Fruit fly (Drosophila melanogaster) whole organism, larva: ENCODE results near the gene Acbp3.

Experiments used
- noc ChIP-seq: fragments of 200-800 bp; sonication (Bioruptor generic); optimal IDR thresholded peaks from 3 replicates; lab custom pipeline; 2019; ENCODE audit warnings: missing biosample characterization, mild to moderate bottlenecking, missing genetic modification characterization, moderate library complexity

The Acbp3 gene

DNA sequence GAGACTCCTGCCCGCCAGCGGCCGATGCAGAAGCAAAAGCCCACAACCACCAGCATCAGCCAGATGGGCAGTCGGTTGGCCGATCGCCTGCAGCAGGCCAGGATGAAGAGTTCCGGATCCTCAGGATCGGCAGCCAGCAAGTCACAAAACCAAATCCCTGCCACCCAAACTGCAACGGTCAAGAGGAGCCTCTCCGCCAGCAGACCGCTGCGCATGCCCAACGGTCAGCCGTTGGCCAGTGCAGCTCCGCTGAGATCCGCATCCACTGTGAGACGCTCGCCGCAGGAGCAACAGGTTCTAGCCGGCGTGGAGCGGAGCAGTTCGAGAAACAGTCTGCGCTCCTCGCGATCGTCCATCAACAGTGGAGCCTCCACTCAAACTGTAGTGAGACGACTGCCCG lies 8.5 kb upstream of the Acbp3 start:
- no peak for TF ChIP-seq noc (tag; lab: Kevin White, UChicago)

- no peak for TF ChIP-seq noc (tag; lab: Kevin White, UChicago)
Observed at dm6 chr3L:7125289-7125955, 5.3 kb upstream of the Acbp3 start, which contains the start of the genes msl-3 and BBS1. Gene msl-3, minus strand, starts transcription at chr3L:7125533. Gene BBS1, plus strand, starts transcription at chr3L:7125905.

- peak; percentile 37 for TF ChIP-seq noc (tag; lab: Kevin White, UChicago)
Observed at dm6 chr3L:7128214-7129008, 2.3 kb upstream of the Acbp3 start, which contains the start of the genes Acbp4 and Acbp6. Gene Acbp4, minus strand, starts transcription at chr3L:7128264. Gene Acbp6, plus strand, starts transcription at chr3L:7128903.

DNA sequence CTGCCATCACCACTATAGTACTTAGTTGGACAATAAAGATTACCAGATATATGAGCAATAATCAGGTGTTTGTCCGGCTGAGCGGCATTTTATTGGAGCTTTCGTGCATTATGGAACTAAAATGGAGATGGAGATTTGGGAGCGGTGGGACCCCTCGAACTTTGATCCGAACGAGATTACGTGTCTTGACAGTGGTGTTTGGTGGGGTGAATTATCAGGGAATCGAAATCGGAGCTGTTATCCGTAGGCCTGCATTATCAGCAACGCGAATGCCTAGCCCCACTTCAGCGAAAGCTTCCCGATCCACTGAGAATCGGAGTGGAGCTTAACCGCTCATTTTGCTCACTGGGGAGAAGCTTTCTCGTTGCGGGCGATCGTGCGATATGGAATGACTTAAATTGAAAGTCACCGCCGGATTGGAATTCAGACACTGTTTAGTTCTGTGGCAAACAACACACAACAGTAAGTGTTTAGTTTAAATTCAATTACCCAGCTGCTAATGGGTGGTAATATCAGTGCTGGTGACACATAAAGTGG lies 841 bp downstream of the Acbp3 start, which contains the start of gene Acbp2:
Acbp2 (plus strand) TSS at position 417 of the 537 bp plus-strand sequence.
- TF ChIP-seq noc (tag; lab: Kevin White, UChicago) = peak; percentile 61

DNA sequence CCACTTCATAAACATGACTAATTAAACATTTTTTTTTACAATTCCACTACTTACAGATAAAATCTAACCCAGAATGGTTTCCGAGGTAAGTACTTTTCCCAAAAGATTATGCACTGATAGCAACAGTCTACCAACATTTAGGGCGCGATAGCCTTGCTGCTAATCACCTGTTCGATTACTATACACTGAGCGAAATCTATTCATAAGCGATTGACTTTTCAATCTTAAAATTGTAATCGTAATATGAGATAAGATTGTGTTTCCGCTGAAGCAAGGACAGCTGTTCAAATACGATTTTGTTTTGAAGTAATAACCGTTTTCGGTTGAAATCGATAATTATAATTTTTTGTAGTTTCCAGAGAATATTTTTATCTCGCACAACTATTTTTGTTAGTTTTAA lies 1.9 kb downstream of the Acbp3 start:
- peak; percentile 40 for TF ChIP-seq noc (tag; lab: Kevin White, UChicago)

DNA sequence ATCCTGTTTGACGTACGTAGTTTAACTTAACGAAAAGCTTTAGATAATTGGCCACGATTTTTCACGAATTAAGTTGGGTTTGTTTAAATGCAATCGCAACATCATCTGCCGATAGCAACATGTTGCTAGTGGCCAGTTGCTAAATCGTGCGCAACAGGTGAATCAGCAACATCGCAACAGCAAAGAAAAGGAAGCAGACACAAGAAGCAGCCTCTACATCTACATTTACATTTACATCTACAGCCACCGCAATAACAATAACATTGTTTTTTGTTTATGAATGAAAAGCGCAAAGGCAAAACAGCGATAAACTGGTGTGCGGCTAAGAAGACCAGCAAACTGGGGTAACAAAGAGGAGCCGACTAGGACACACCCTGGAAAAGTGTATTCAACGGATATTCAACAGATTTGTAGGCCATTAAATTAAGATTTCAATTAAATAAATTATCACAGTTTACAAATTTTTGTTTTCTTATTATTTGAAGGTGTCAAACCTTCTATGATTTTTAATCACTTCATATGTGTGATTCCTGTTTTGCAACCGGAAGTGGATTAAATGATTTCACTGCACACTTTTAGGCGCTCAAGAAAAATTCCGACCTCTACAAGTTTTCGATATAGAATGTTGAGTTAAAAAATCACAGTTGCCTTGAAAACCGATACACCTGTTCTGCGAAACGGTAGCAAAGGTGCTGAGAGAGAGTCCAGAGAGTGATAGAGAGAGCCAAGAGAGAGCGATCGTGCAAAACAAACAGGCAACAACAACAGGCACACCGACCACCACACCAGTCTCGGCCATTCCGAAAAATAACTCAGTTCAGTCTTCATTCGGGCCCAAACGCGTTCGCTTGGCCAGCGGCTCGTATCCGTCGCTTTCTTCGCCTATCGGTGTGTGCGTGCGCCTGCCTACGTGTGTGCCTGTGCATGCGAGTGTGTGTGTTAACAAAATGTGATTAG lies 3.3 kb downstream of the Acbp3 start, which contains the start of gene melt:
melt (plus strand) TSS at position 818 of the 957 bp plus-strand sequence.
- peak; percentile 91 for TF ChIP-seq noc (tag; lab: Kevin White, UChicago)

dm6 chr3L:7134818-7135217 lies 4.1 kb downstream of the Acbp3 start:
- TF ChIP-seq noc (tag; lab: Kevin White, UChicago) = no peak

DNA sequence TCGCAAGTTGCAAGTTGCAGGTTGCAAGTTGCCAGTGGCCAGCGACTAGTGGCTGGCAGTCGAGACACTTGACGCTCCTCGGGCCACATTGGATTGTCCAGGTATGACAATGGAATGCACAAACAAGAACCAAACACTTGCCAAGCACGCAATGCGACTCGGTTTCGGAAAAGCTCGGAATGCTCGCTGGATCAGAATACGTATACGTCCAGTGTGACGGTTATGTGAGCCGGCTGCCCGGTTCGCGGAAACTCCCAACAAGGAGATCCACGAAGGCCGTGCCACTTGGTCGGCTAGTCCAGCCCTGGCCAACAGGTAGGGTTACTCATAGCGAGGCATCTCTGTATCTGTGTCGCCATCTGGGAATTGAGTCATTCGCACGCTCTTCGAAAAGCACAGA lies 6.0 kb downstream of the Acbp3 start:
- no peak for TF ChIP-seq noc (tag; lab: Kevin White, UChicago)

DNA sequence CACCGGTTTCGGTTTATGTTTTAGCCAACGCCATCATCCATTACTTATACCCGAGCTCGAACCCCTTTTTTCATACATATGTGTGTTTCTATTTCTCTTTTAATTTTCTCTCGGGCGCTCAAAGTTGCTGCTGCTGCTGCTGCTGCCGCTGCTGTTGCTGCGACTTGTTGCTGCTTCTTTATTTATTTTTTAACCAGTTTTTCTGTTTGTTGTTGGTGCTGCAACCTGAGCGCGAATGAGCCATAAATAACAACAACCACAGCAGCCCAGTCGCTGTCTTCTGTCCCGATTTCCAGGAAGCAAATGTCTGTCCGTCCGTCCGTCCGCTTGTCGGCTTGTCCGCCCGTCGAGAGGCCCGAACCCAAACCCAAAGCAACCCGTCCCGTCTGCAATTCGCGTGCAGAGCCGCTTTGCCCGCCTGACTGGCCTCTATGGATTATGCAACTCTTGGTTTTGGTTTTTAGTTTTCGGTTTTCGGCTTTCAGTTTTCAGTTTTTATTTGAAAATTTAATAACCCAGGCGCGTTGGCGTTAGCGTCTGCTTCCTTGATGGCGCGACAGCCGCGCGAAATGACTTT lies 7.0 kb downstream of the Acbp3 start:
- no peak for TF ChIP-seq noc (tag; lab: Kevin White, UChicago)

dm6 chr3L:7143283-7143682 lies 12.6 kb downstream of the Acbp3 start:
- no peak for TF ChIP-seq noc (tag; lab: Kevin White, UChicago)

DNA sequence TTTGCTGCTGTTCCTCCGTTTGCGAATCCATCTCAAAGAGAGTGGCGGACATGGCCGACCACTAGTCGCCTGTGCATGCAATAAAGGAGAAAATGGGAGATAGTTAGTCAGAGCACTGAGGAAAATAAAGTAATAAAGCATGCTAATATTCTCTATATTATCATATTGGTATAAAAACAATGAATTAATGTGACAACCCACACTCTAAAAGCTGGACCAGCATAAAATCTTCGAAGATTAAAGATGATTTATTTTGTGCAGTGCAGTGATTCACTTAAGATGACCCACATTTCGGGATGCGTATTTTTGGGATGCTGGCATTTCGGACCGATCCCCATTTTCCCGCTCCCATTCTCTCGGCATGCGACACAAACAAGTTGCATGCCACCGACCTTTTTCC lies 17.1 kb downstream of the Acbp3 start:
- no peak for TF ChIP-seq noc (tag; lab: Kevin White, UChicago)

- no peak for TF ChIP-seq noc (tag; lab: Kevin White, UChicago)
Observed at dm6 chr3L:7149388-7149787, 18.7 kb downstream of the Acbp3 start.

dm6 chr3L:7149827-7150226 lies 19.2 kb downstream of the Acbp3 start:
- no peak for TF ChIP-seq noc (tag; lab: Kevin White, UChicago)

dm6 chr3L:7150850-7151249 lies 20.2 kb downstream of the Acbp3 start:
- no peak for TF ChIP-seq noc (tag; lab: Kevin White, UChicago)
